Fruit fly (Drosophila melanogaster): Measurements from ENCODE around the gene RpS28-like.

DNA sequence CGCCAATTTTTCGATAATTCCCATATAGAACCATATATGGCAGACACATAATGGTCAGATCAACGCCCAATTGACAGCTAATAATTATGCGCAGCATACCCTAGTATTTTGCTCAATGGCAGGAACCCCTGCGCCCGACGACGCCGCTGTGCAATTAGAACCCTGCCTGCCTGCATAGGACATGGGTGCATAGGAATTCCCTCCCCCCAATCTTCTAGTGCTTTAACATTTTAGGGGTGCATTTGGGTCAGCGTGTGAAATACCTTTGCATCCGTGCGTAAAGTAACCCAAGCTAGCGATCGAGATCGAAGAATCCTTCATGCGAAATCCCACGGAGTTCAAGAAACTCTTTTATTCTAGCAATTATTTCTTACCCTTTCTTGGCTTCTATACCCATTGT is 18.6 kb downstream of the RpS28-like start:
- TF ChIP-seq CG7045 (GFP tag; optimal IDR thresholded peaks at IDR 0.05) (no peak), ovo (GFP tag; optimal IDR thresholded peaks at IDR 0.05) (no peak), Mnt (GFP tag; optimal IDR thresholded peaks at IDR 0.05) (no peak), bab1 (GFP tag; optimal IDR thresholded peaks at IDR 0.05) (no peak), Crg-1 (GFP tag; optimal IDR thresholded peaks at IDR 0.05) (no peak), cnc (optimal IDR thresholded peaks at IDR 0.05) (no peak), CG11617 (GFP tag; optimal IDR thresholded peaks at IDR 0.05) (no peak), CG1620 (GFP tag; optimal IDR thresholded peaks at IDR 0.05) (no peak), CG33017 (tag; optimal IDR thresholded peaks at IDR 0.05) (no peak), Hr96 (GFP tag; optimal IDR thresholded peaks at IDR 0.05) (no peak), Clk (GFP tag; optimal IDR thresholded peaks at IDR 0.05) (no peak), CG14711 (tag; optimal IDR thresholded peaks at IDR 0.05) (no peak), kay (GFP tag; ENCODE audit: borderline replicate concordance) (no peak), CG5204 (GFP tag; optimal IDR thresholded peaks at IDR 0.05) (no peak)
